Worm (Caenorhabditis elegans) whole organism, dauer: ENCODE data around the gene prx-10.

Source experiments
- unc-62 ChIP-seq: sonication (generic microtip); optimal IDR thresholded peaks from 2 replicates; lab custom pipeline; 2017; ENCODE audit warnings: missing biosample characterization, missing genetic modification reagents, missing genetic modification characterization

The prx-10 gene

DNA sequence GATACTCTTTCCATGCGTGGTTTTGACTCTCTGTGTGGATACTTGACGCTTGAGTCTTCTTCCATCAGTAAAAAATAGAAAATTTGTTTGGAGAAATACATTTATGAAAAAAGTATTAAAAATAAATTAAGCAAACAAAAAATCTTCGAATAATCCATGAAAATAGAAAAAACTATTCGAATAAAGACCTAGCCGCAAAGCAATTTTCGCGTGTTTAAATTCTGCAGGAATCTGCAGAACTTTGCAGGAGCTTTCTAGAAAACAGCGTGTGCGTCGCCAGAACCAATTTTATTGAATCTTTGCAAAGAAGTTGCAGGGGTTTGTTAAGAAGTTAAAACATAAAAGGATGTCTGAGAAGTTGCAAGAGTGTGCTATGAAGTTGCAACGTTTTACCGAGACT lies 50.0 kb downstream of the prx-10 start, which contains the start of gene ZC395.11:
Gene ZC395.11 (minus strand): TSS at position 101 of the 400 bp plus-strand sequence.
- no peak for TF ChIP-seq unc-62 (GFP tag; lab: Kevin White, UChicago)

DNA sequence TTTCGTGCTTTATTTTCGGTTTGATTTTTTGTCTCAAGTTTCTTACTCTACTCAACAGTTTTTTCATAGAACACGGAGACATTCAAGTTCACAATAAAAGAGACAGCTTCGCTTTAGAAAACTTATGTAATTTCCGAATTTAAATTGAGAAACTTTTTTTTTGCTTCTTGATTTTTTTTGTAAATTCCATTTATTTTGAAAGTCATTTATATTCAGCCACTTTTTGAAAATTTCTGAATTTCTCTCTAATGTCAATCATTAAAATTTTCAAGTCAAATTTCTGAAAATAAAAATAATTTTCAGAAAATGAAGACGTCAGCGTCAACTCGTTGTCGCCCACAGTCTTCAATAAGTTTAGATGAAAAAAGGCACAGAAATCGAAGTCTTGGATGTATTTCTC lies 51.7 kb downstream of the prx-10 start, which contains the start of gene T15B12.1:
Gene T15B12.1 (plus strand): TSS at position 301 of the 400 bp plus-strand sequence.
- TF ChIP-seq unc-62 (GFP tag; lab: Kevin White, UChicago), result no peak
